Fruit fly (Drosophila melanogaster): ENCODE measurements around the gene SmD1.
A peak's percentile ranks its signal among the peaks of the same experiment; 100 is the strongest.

SmD1 gene

DNA sequence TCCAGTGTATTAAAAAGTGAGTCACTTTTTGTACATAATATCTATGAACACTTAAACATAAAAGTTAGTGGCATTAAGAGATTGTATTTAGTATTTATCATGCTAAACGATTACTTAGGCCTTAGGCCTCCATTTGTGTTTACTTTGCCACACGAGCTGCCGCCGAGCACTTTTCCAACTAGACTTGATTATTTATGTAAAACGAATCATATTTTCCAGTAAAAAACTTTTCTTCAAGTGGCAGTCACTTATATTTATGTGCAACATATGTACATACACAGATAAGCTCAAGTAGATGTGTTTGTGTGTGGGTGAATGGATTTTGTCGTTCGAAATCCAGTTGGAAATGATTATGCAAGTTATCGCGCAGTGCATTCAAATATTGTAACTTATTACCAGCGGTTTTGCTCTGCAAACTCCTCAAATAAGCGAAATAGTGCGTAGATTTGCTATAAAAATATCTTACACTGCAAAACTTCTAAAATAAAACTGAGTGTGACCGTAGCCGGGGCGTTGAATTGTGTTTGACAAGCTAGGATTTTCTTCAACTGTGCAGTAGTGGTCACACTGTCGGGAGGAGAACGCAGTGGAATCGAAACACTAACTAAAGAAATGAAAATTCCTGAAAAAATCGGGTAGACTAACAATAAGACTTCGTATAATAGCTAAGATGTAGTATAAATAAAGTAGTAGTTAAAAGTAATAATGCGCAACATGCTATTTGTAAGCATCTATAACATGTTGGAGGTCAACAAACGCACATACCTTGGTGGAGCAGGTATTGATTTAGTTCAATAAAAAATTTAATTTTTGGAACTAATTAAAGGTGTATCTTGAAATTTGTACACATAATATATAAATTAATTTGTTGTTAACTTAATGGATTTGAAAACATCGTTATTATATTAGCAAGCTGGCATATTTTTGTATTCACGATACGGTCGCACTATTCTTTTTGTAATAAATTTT, 15.4 kb upstream of the SmD1 start, which contains the start of the genes Klc and CG10984:
Gene Klc (minus strand): TSS at position 490 of the 969 bp plus-strand sequence.
Gene CG10984 (plus strand): TSS at position 553 of the 969 bp plus-strand sequence.
- TF ChIP-seq Eip93F (GFP tag; optimal IDR thresholded peaks at IDR 0.05) (peak; percentile 39), CG1621 (tag; optimal IDR thresholded peaks at IDR 0.05) (no peak), CG7368 (GFP tag; optimal IDR thresholded peaks at IDR 0.05) (peak; percentile 87), spab (GFP tag; optimal IDR thresholded peaks at IDR 0.05) (no peak), eg (GFP tag; IDR thresholded peaks at IDR 0.05) (no peak), Eip78C (GFP tag) (peak; percentile 97), CG11294 (GFP tag; IDR thresholded peaks at IDR 0.05) (no peak), Sox15 (GFP tag; optimal IDR thresholded peaks at IDR 0.05) (peak; percentile 68), esn (GFP tag; optimal IDR thresholded peaks at IDR 0.05) (peak; percentile 86), Met (GFP tag; optimal IDR thresholded peaks at IDR 0.05) (no peak), dac (GFP tag; optimal IDR thresholded peaks at IDR 0.05) (peak; percentile 89), vri (GFP tag; optimal IDR thresholded peaks at IDR 0.05) (peak; percentile 78), CG34406 (GFP tag; optimal IDR thresholded peaks at IDR 0.05) (no peak), CG15336 (GFP tag; IDR thresholded peaks at IDR 0.05) (peak; percentile 95), salr (GFP tag; optimal IDR thresholded peaks at IDR 0.05) (no peak), CG8632 (GFP tag; optimal IDR thresholded peaks at IDR 0.05) (peak; percentile 68), CG8319 (GFP tag; optimal IDR thresholded peaks at IDR 0.05) (no peak), CG3032 (tag; optimal IDR thresholded peaks at IDR 0.05) (peak; percentile 70), Blimp-1 (GFP tag; optimal IDR thresholded peaks at IDR 0.05) (no peak), CG8119 (GFP tag; IDR thresholded peaks at IDR 0.05) (no peak; the same call in 1 of the 3 replicates), topi (GFP tag; optimal IDR thresholded peaks at IDR 0.05) (peak; percentile 86), lz (GFP tag; optimal IDR thresholded peaks at IDR 0.05) (peak; percentile 82), net (GFP tag; optimal IDR thresholded peaks at IDR 0.05) (no peak), acj6 (GFP tag; optimal IDR thresholded peaks at IDR 0.05) (peak; percentile 84), Ets96B (tag; optimal IDR thresholded peaks at IDR 0.05) (peak; percentile 85), Hr38 (GFP tag; optimal IDR thresholded peaks at IDR 0.05) (no peak), CG3919 (GFP tag; optimal IDR thresholded peaks at IDR 0.05) (no peak), CG10669 (GFP tag; optimal IDR thresholded peaks at IDR 0.05) (peak; percentile 89), fkh (GFP tag; optimal IDR thresholded peaks at IDR 0.05) (peak; percentile 37), CG9139 (GFP tag; optimal IDR thresholded peaks at IDR 0.05) (no peak), Lpt (GFP tag; optimal IDR thresholded peaks at IDR 0.05) (peak; percentile 91), CG6854 (GFP tag; optimal IDR thresholded peaks at IDR 0.05) (peak; percentile 8), dsx (GFP tag; optimal IDR thresholded peaks at IDR 0.05; ENCODE audit: poor library complexity, severe bottlenecking) (peak; percentile 76), fd85E (GFP tag; optimal IDR thresholded peaks at IDR 0.05) (peak; percentile 82), Sox102F (GFP tag; optimal IDR thresholded peaks at IDR 0.05) (no peak), CG6163 (GFP tag; IDR thresholded peaks at IDR 0.05) (no peak), CG6792 (GFP tag; optimal IDR thresholded peaks at IDR 0.05) (peak; percentile 81), cyc (GFP tag; optimal IDR thresholded peaks at IDR 0.05) (peak; percentile 80), Hr4 (GFP tag; optimal IDR thresholded peaks at IDR 0.05) (peak; percentile 96), fd59A (GFP tag; optimal IDR thresholded peaks at IDR 0.05) (no peak), CG31627 (GFP tag; optimal IDR thresholded peaks at IDR 0.05) (peak; percentile 79), CG6276 (GFP tag; optimal IDR thresholded peaks at IDR 0.05) (no peak), CG11762 (GFP tag; optimal IDR thresholded peaks at IDR 0.05; ENCODE audit: insufficient read depth) (peak; percentile 80), ss (GFP tag; optimal IDR thresholded peaks at IDR 0.05) (no peak), CG16779 (tag; optimal IDR thresholded peaks at IDR 0.05) (no peak), CG32006 (GFP tag; optimal IDR thresholded peaks at IDR 0.05) (peak; percentile 95), CG4318 (GFP tag; optimal IDR thresholded peaks at IDR 0.05) (no peak), Sox14 (GFP tag; optimal IDR thresholded peaks at IDR 0.05) (peak; percentile 91), Smox (GFP tag; optimal IDR thresholded peaks at IDR 0.05) (no peak), Eip75B (GFP tag; optimal IDR thresholded peaks at IDR 0.05) (peak; percentile 88)

Measured in whole organism, prepupa.